Worm (Caenorhabditis elegans) whole organism, L1 larva: Measurements from ENCODE around the gene F01D5.6.

ENCODE experiments used
- F16B12.6 ChIP-seq: fragments of 150-350 bp; optimal IDR thresholded peaks from 2 replicates; lab custom pipeline; 2014; ENCODE audit warnings: missing biosample characterization, missing genetic modification characterization
- alr-1 ChIP-seq: fragments of 200-800 bp; sonication (Bioruptor generic); optimal IDR thresholded peaks from 2 replicates; lab custom pipeline; 2018; ENCODE audit warnings: borderline replicate concordance, mild to moderate bottlenecking, missing genetic modification characterization, missing compliant biosample characterization
- aly-2 ChIP-seq: fragments of 150-350 bp; optimal IDR thresholded peaks from 2 replicates; lab custom pipeline; 2014; ENCODE audit warnings: missing biosample characterization, missing genetic modification characterization
- blmp-1 ChIP-seq: fragments of 150-350 bp; optimal IDR thresholded peaks from 2 replicates; lab custom pipeline; 2014; ENCODE audit warnings: missing biosample characterization, missing genetic modification characterization
- ces-1 ChIP-seq: fragments of 150-350 bp; optimal IDR thresholded peaks from 2 replicates; lab custom pipeline; 2014; ENCODE audit warnings: missing biosample characterization, missing genetic modification reagents, missing genetic modification characterization
- dpl-1 ChIP-seq, 3 experiments: fragments of 150-350 bp in 2 of 3; sonication (generic microtip) in 1 of 3; optimal IDR thresholded peaks; 2 replicates each; lab custom pipeline; 2014 to 2017; ENCODE audit warnings: missing biosample characterization in 3 of 3, missing genetic modification characterization in 3 of 3, missing genetic modification reagents in 3 of 3
- dsc-1 ChIP-seq: sonication (generic microtip); optimal IDR thresholded peaks from 2 replicates; lab custom pipeline; 2016; ENCODE audit warnings: mild to moderate bottlenecking, missing genetic modification characterization, missing compliant biosample characterization
- efl-1 ChIP-seq, 4 experiments: fragments of 150-350 bp; optimal IDR thresholded peaks in 3 of 4; peaks in 1 of 4; 1 replicate in 1 of 4; 2 replicates in 3 of 4; lab custom pipeline; 2014; ENCODE audit warnings: missing biosample characterization in 2 of 4, missing genetic modification characterization in 2 of 4, missing genetic modification reagents in 2 of 4
- efl-3 ChIP-seq: fragments of 200-800 bp; sonication (Bioruptor generic); optimal IDR thresholded peaks from 2 replicates; lab custom pipeline; 2018; ENCODE audit warnings: mild to moderate bottlenecking, missing genetic modification characterization, missing compliant biosample characterization
- egl-27 ChIP-seq, 2 experiments: fragments of 150-350 bp in 1 of 2; sonication (generic microtip); optimal IDR thresholded peaks; 3 replicates each; lab custom pipeline; 2017 to 2018; ENCODE audit warnings: missing biosample characterization in 2 of 2, missing genetic modification characterization in 2 of 2, missing genetic modification reagents in 2 of 2
- elt-2 ChIP-seq: sonication (generic microtip); optimal IDR thresholded peaks from 2 replicates; lab custom pipeline; 2016; ENCODE audit warnings: missing genetic modification characterization, mild to moderate bottlenecking, inconsistent platforms, missing compliant biosample characterization, missing genetic modification reagents
- elt-3 ChIP-seq, 6 experiments: fragments of 150-350 bp in 1 of 6; sonication (generic microtip); optimal IDR thresholded peaks; 2 replicates each; lab custom pipeline; 2017 to 2018; ENCODE audit warnings: missing biosample characterization in 6 of 6, missing genetic modification characterization in 6 of 6, inconsistent platforms in 1 of 6
- ets-5 ChIP-seq: fragments of 200-800 bp; sonication (Bioruptor generic); IDR thresholded peaks from 2 replicates; pipeline ENCODE4 v1.3.6; 2022; ENCODE audit warnings: missing genetic modification characterization, missing compliant biosample characterization
- fkh-10 ChIP-seq: sonication (generic microtip); optimal IDR thresholded peaks from 2 replicates; lab custom pipeline; 2017; ENCODE audit warnings: missing biosample characterization, missing genetic modification reagents, missing genetic modification characterization
- fkh-8 ChIP-seq: sonication (generic microtip); optimal IDR thresholded peaks from 2 replicates; lab custom pipeline; 2016; ENCODE audit warnings: mild to moderate bottlenecking, missing genetic modification characterization, missing compliant biosample characterization
- grh-1 ChIP-seq: fragments of 200-800 bp; sonication (Bioruptor generic); IDR thresholded peaks from 2 replicates; pipeline ENCODE4 v1.3.6; 2022; ENCODE audit warnings: missing genetic modification reagents, missing genetic modification characterization, missing compliant biosample characterization
- hlh-4 ChIP-seq: sonication (generic microtip); optimal IDR thresholded peaks from 2 replicates; lab custom pipeline; 2016; ENCODE audit warnings: mild to moderate bottlenecking, missing genetic modification characterization, missing compliant biosample characterization
- hpl-2 ChIP-seq: fragments of 150-350 bp; optimal IDR thresholded peaks from 2 replicates; lab custom pipeline; 2014; ENCODE audit warnings: missing biosample characterization, missing genetic modification reagents, missing genetic modification characterization
- irx-1 ChIP-seq: sonication (generic microtip); optimal IDR thresholded peaks from 2 replicates; lab custom pipeline; 2016; ENCODE audit warnings: missing genetic modification characterization, missing compliant biosample characterization
- lin-14 ChIP-seq: fragments of 200-800 bp; sonication (Bioruptor generic); optimal IDR thresholded peaks from 2 replicates; lab custom pipeline; 2018; ENCODE audit warnings: mild to moderate bottlenecking, missing genetic modification characterization, moderate library complexity, missing compliant biosample characterization
- lin-15B ChIP-seq: fragments of 150-350 bp; sonication (generic microtip); optimal IDR thresholded peaks from 3 replicates; lab custom pipeline; 2014; ENCODE audit warnings: missing biosample characterization, missing genetic modification characterization
- lin-35 ChIP-seq, 2 experiments: fragments of 150-350 bp; optimal IDR thresholded peaks; 2 replicates each; lab custom pipeline; 2014; ENCODE audit warnings: missing biosample characterization in 2 of 2, missing genetic modification characterization in 2 of 2, missing genetic modification reagents in 2 of 2
- lir-3 ChIP-seq: sonication (generic microtip); optimal IDR thresholded peaks from 2 replicates; lab custom pipeline; 2016; ENCODE audit warnings: mild to moderate bottlenecking, missing genetic modification characterization, moderate library complexity, missing compliant biosample characterization; ENCODE audit not compliant: poor library complexity
- mdl-1 ChIP-seq, 2 experiments: fragments of 150-350 bp; optimal IDR thresholded peaks; 2 replicates each; lab custom pipeline; 2014 to 2017; ENCODE audit warnings: missing biosample characterization in 2 of 2, missing genetic modification characterization in 2 of 2, inconsistent platforms in 1 of 2
- mep-1 ChIP-seq: fragments of 150-350 bp; optimal IDR thresholded peaks from 2 replicates; lab custom pipeline; 2014; ENCODE audit warnings: missing biosample characterization, missing genetic modification characterization
- nhr-11 ChIP-seq: fragments of 150-350 bp; optimal IDR thresholded peaks from 2 replicates; lab custom pipeline; 2014; ENCODE audit warnings: missing biosample characterization, missing genetic modification characterization
- nhr-12 ChIP-seq: sonication (generic microtip); optimal IDR thresholded peaks from 2 replicates; lab custom pipeline; 2017; ENCODE audit warnings: missing biosample characterization, missing genetic modification characterization
- nhr-19 ChIP-seq: fragments of 200-800 bp; sonication (Bioruptor generic); conservative IDR thresholded peaks from 2 replicates; pipeline ENCODE4 v1.3.6; 2022; ENCODE audit warnings: missing genetic modification characterization, missing compliant biosample characterization
- nhr-47 ChIP-seq: sonication (generic microtip); optimal IDR thresholded peaks from 2 replicates; lab custom pipeline; 2016; ENCODE audit warnings: mild to moderate bottlenecking, missing genetic modification characterization, moderate library complexity, missing compliant biosample characterization
- nhr-85 ChIP-seq: sonication (generic microtip); peaks from one replicate; lab custom pipeline; 2016; ENCODE audit warnings: missing genetic modification characterization, inconsistent platforms, missing compliant biosample characterization
- pag-3 ChIP-seq: sonication (generic microtip); optimal IDR thresholded peaks from 2 replicates; lab custom pipeline; 2017; ENCODE audit warnings: missing genetic modification characterization, mild to moderate bottlenecking, missing compliant biosample characterization, antibody characterized with exemption, borderline replicate concordance; ENCODE audit not compliant: insufficient read depth
- pax-3 ChIP-seq: fragments of 200-800 bp; sonication (Bioruptor generic); optimal IDR thresholded peaks from 2 replicates; lab custom pipeline; 2018; ENCODE audit warnings: mild to moderate bottlenecking, missing genetic modification characterization, moderate library complexity, missing compliant biosample characterization
- rnt-1 ChIP-seq: sonication (generic microtip); optimal IDR thresholded peaks from 2 replicates; lab custom pipeline; 2016; ENCODE audit warnings: mild to moderate bottlenecking, missing genetic modification characterization, moderate library complexity, missing compliant biosample characterization
- sptf-1 ChIP-seq: fragments of 150-350 bp; optimal IDR thresholded peaks from 2 replicates; lab custom pipeline; 2014; ENCODE audit warnings: missing biosample characterization, missing genetic modification characterization
- swsn-7 ChIP-seq: sonication (generic microtip); optimal IDR thresholded peaks from 2 replicates; lab custom pipeline; 2016; ENCODE audit warnings: missing genetic modification characterization, missing compliant biosample characterization
- tlp-1 ChIP-seq: fragments of 150-350 bp; optimal IDR thresholded peaks from 2 replicates; lab custom pipeline; 2014; ENCODE audit warnings: missing biosample characterization, missing genetic modification characterization
- unc-30 ChIP-seq: sonication (generic microtip); optimal IDR thresholded peaks from 2 replicates; lab custom pipeline; 2017; ENCODE audit warnings: missing biosample characterization, missing genetic modification characterization
- unc-62 ChIP-seq: fragments of 150-350 bp; optimal IDR thresholded peaks from 2 replicates; lab custom pipeline; 2014; ENCODE audit warnings: missing biosample characterization, missing genetic modification reagents, missing genetic modification characterization

Gene F01D5.6

DNA sequence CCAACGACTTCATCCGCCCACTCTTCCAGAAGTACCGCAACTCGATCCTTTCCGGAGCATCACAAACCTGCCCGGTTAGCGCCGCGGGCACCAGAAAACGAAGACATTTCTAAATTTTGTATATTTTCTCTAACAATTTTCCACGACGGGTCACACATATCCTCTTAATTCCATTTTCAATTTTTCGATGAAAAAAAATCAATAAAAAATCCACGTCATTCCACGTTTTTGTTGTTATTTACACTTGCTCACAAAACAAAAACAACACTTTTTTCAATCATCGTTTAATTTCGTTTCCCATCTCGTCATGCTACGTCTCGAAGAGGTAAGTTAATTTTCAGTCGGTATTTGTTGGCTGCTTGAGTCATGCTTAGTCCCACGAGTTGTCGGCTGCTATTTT is 2.0 kb downstream of the F01D5.6 start, which contains the start of gene F01D5.7:
F01D5.7 (plus strand) TSS at position 301 of the 400 bp plus-strand sequence.
- TF ChIP-seq hpl-2 (GFP tag; lab: Kevin White, UChicago): no peak
- TF ChIP-seq fkh-10 (GFP tag; lab: Kevin White, UChicago): no peak
- TF ChIP-seq pax-3 (tag; lab: Kevin White, UChicago): no peak
- TF ChIP-seq nhr-85 (tag; lab: Kevin White, UChicago): no peak
- no peak for TF ChIP-seq nhr-19 (GFP tag; lab: Robert Waterston, UW)
- TF ChIP-seq unc-62 (GFP tag; lab: Kevin White, UChicago): no peak
- TF ChIP-seq hlh-4 (tag; lab: Kevin White, UChicago): no peak
- no peak for TF ChIP-seq elt-3 (tag; optimal IDR thresholded peaks at IDR 0.05; lab: Kevin White, UChicago)
- no peak for TF ChIP-seq nhr-47 (tag; lab: Kevin White, UChicago)
- no peak for TF ChIP-seq sptf-1 (tag; lab: Kevin White, UChicago)
- TF ChIP-seq efl-3 (GFP tag; lab: Kevin White, UChicago): no peak
- TF ChIP-seq F16B12.6 (tag; lab: Kevin White, UChicago): no peak

DNA sequence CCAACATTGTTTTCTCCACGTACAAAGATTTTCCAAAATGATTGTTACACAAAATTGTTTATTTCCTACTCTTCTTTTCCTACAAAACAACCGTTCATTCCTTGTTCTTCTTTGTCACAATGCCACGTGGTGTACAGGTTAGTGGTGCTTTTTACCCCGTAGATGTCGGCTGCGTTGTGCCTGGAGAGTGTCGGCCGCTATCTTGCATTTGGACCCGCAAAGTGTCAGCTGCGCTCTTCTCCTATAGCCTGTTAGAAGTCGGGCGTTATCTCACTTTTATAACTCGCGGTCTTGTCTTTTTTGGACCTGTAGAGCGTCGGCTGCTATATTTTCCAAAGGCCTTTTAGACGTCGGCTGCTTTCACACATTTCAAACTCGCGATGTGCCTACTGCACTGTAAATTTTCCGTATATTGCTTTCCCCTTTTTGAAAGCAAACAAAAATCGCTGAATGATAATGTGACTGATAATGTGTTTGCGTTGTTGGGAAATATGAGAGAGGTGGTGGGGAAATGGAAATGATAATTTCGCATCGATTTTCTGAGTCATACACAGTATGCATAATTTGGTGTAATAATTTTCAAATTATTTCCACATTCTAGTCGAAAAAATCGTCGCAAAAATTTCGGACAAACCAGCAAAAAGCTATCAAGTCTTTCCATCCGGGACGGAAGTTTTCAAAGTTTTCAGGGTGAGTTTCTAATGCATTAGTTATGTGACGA is 4.5 kb downstream of the F01D5.6 start, which contains the start of gene F01D5.8:
F01D5.8 (plus strand) TSS at position 51 of the 721 bp plus-strand sequence.
- TF ChIP-seq lin-14 (GFP tag; lab: Kevin White, UChicago) (no peak), mdl-1 (tag; optimal IDR thresholded peaks at IDR 0.05; lab: Kevin White, UChicago) (no peak), nhr-12 (no peak), lin-15B (no peak), mep-1 (tag; lab: Kevin White, UChicago) (no peak), ets-5 (GFP tag; lab: Robert Waterston, UW) (no peak), irx-1 (tag; lab: Kevin White, UChicago) (no peak), elt-2 (tag; lab: Kevin White, UChicago) (peak; percentile 33), blmp-1 (tag; lab: Kevin White, UChicago) (no peak), efl-3 (GFP tag; lab: Kevin White, UChicago) (no peak), unc-30 (tag; lab: Kevin White, UChicago) (no peak), rnt-1 (tag; lab: Kevin White, UChicago) (no peak), lin-35 (GFP tag; optimal IDR thresholded peaks at IDR 0.05; lab: Kevin White, UChicago) (peak in 1 of 2 experiments; percentile 9), efl-1 (optimal IDR thresholded peaks at IDR 0.05; lab: Kevin White, UChicago) (no peak), efl-1 (GFP tag; optimal IDR thresholded peaks at IDR 0.05 in 1 of 2; lab: Kevin White, UChicago) (peak in 1 of 2 experiments; percentile 62), tlp-1 (tag; lab: Kevin White, UChicago) (no peak), fkh-10 (GFP tag; lab: Kevin White, UChicago) (no peak), pag-3 (tag; lab: Kevin White, UChicago) (no peak), sptf-1 (tag; lab: Kevin White, UChicago) (no peak), lir-3 (tag; lab: Kevin White, UChicago) (no peak), ces-1 (no peak), fkh-8 (tag; lab: Kevin White, UChicago) (no peak), dsc-1 (tag; lab: Kevin White, UChicago) (no peak), egl-27 (tag; optimal IDR thresholded peaks at IDR 0.05; lab: Kevin White, UChicago) (no peak)

DNA sequence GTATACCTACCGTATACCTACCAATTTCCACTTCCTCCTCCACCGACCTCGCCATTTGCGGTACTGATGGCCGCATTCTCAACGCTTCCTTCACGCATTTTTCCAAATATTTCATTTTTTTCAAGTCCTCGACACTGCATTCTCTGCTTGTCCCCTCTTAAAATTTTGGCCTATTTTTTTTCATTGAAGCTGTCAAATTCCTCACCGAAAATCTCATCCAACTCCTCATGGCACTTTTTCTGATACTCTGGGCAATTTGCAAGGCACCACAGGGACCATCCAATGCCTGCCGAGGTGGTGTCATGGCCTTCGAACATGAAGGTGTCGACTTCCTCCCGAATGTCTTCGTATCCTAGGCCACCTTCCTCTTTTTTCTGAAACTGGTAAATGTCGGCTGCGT is 8.3 kb downstream of the F01D5.6 start:
- no peak for TF ChIP-seq irx-1 (tag; lab: Kevin White, UChicago)
- TF ChIP-seq nhr-11 (tag; lab: Kevin White, UChicago): no peak
- TF ChIP-seq dpl-1 (GFP tag; optimal IDR thresholded peaks at IDR 0.05; lab: Kevin White, UChicago): no peak
- TF ChIP-seq efl-3 (GFP tag; lab: Kevin White, UChicago): no peak
- TF ChIP-seq swsn-7: no peak
- no peak for TF ChIP-seq alr-1 (tag; lab: Kevin White, UChicago)
- no peak for TF ChIP-seq aly-2
- TF ChIP-seq grh-1 (GFP tag; lab: Robert Waterston, UW): no peak
- TF ChIP-seq, all 84 proteins: peak for 0
